Fruit fly (Drosophila melanogaster) whole organism, prepupa: ENCODE results near the gene CG4069.

Experiments
- Blimp-1 ChIP-seq: fragments of 200-800 bp; sonication (Bioruptor generic); optimal IDR thresholded peaks from 3 replicates; lab custom pipeline; 2017; ENCODE audit warnings: missing biosample characterization, missing genetic modification characterization, mild to moderate bottlenecking, moderate library complexity, missing genetic modification reagents
- CG15336 ChIP-seq: fragments of 200-800 bp; sonication (Bioruptor generic); IDR thresholded peaks from 2 replicates; pipeline ENCODE4 v1.3.6; 2022; ENCODE audit warnings: missing biosample characterization, missing genetic modification characterization
- CG1621 ChIP-seq: fragments of 200-800 bp; sonication (Bioruptor generic); optimal IDR thresholded peaks from 3 replicates; lab custom pipeline; 2018; ENCODE audit warnings: missing biosample characterization, mild to moderate bottlenecking, missing genetic modification characterization
- CG16779 ChIP-seq: fragments of 200-800 bp; sonication (Bioruptor generic); optimal IDR thresholded peaks from 3 replicates; lab custom pipeline; 2017; ENCODE audit warnings: missing biosample characterization, mild to moderate bottlenecking, missing genetic modification characterization
- CG3919 ChIP-seq: fragments of 200-800 bp; sonication (Bioruptor generic); optimal IDR thresholded peaks from 3 replicates; lab custom pipeline; 2016; ENCODE audit warnings: missing biosample characterization, missing genetic modification characterization
- CG4318 ChIP-seq: fragments of 200-800 bp; sonication (Bioruptor generic); optimal IDR thresholded peaks from 3 replicates; lab custom pipeline; 2017; ENCODE audit warnings: missing biosample characterization, mild to moderate bottlenecking, missing genetic modification characterization
- CG6854 ChIP-seq: fragments of 200-800 bp; sonication (Bioruptor generic); optimal IDR thresholded peaks from 2 replicates; lab custom pipeline; 2017; ENCODE audit warnings: missing biosample characterization, mild to moderate bottlenecking, missing genetic modification characterization
- CG9139 ChIP-seq: fragments of 200-800 bp; sonication (Bioruptor generic); optimal IDR thresholded peaks from 3 replicates; lab custom pipeline; 2017; ENCODE audit warnings: missing biosample characterization, mild to moderate bottlenecking, missing genetic modification characterization
- Gug ChIP-seq: fragments of 200-800 bp; sonication (Bioruptor generic); IDR thresholded peaks from 2 replicates; pipeline ENCODE4 v1.3.6; 2022; ENCODE audit warnings: missing biosample characterization, missing genetic modification characterization
- Met ChIP-seq: fragments of 200-800 bp; sonication (Bioruptor generic); optimal IDR thresholded peaks from 3 replicates; lab custom pipeline; 2016; ENCODE audit warnings: missing biosample characterization, missing genetic modification characterization
- OdsH ChIP-seq: fragments of 200-800 bp; sonication (Bioruptor generic); optimal IDR thresholded peaks from 3 replicates; lab custom pipeline; 2016; ENCODE audit warnings: missing biosample characterization, missing genetic modification characterization
- Sox102F ChIP-seq: fragments of 200-800 bp; sonication (Bioruptor generic); optimal IDR thresholded peaks from 2 replicates; lab custom pipeline; 2016; ENCODE audit warnings: missing biosample characterization, mild to moderate bottlenecking, missing genetic modification characterization
- achi ChIP-seq: fragments of 200-800 bp; sonication (Bioruptor generic); optimal IDR thresholded peaks from 3 replicates; lab custom pipeline; 2016; ENCODE audit warnings: missing biosample characterization, missing genetic modification characterization
- dac ChIP-seq: fragments of 200-800 bp; sonication (Bioruptor generic); optimal IDR thresholded peaks from 2 replicates; lab custom pipeline; 2017; ENCODE audit warnings: missing biosample characterization, mild to moderate bottlenecking, missing genetic modification characterization

- TF ChIP-seq Met (GFP tag; lab: Kevin White, UChicago) (no peak), CG4318 (GFP tag; lab: Kevin White, UChicago) (no peak), OdsH (no peak), Sox102F (GFP tag; lab: Kevin White, UChicago) (no peak), achi (GFP tag; lab: Kevin White, UChicago) (no peak), CG3919 (GFP tag; lab: Kevin White, UChicago) (peak; percentile 13), CG15336 (no peak), Blimp-1 (no peak), CG9139 (GFP tag; lab: Kevin White, UChicago) (no peak), dac (GFP tag; lab: Kevin White, UChicago) (no peak), Gug (GFP tag; lab: Robert Waterston, UW) (no peak), CG6854 (GFP tag; lab: Kevin White, UChicago) (no peak), CG1621 (tag; lab: Kevin White, UChicago) (no peak), CG16779 (tag; lab: Kevin White, UChicago) (no peak)
Observed at dm6 chr3L:12574867-12575266, 37.8 kb upstream of the CG4069 start.
